Fruit fly (Drosophila melanogaster): Measurements from ENCODE around the gene CG14452.

The CG14452 gene

dm6 chr3L:22731393-22731792, 35.6 kb downstream of the CG14452 start:
- TF ChIP-seq bab1 (GFP tag; optimal IDR thresholded peaks at IDR 0.05) (no peak), CG7045 (GFP tag; optimal IDR thresholded peaks at IDR 0.05) (no peak), tj (GFP tag; optimal IDR thresholded peaks at IDR 0.05) (no peak), cic (GFP tag; optimal IDR thresholded peaks at IDR 0.05) (no peak), CG1620 (GFP tag; optimal IDR thresholded peaks at IDR 0.05) (no peak), CG33017 (tag; optimal IDR thresholded peaks at IDR 0.05) (no peak), Crg-1 (GFP tag; optimal IDR thresholded peaks at IDR 0.05) (no peak), Hr96 (GFP tag; optimal IDR thresholded peaks at IDR 0.05) (no peak)

DNA sequence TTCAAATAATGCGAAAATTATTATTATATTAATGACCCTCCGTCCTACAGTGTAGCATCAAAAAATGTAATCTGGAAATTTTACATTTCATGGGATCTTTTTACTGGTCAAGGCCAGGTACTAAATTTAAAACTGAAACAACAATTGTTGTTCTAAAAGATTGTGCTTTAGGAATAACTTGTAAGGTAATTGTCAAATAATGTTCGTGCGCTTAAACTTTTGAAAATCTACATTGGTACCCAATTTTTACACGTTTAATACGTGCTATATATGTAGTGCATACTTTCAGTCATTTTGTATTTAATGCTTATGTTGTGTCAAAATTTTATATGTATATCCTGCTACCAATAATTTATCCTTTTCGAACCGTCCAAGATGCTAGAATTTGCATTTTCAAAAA, 37.9 kb downstream of the CG14452 start:
- no peak for TF ChIP-seq CG5204 (GFP tag; optimal IDR thresholded peaks at IDR 0.05)
- peak; percentile 54 for TF ChIP-seq kay (GFP tag; ENCODE audit: borderline replicate concordance)
- TF ChIP-seq Mnt (GFP tag; optimal IDR thresholded peaks at IDR 0.05), result no peak
- TF ChIP-seq CG1620 (GFP tag; optimal IDR thresholded peaks at IDR 0.05), result no peak

DNA sequence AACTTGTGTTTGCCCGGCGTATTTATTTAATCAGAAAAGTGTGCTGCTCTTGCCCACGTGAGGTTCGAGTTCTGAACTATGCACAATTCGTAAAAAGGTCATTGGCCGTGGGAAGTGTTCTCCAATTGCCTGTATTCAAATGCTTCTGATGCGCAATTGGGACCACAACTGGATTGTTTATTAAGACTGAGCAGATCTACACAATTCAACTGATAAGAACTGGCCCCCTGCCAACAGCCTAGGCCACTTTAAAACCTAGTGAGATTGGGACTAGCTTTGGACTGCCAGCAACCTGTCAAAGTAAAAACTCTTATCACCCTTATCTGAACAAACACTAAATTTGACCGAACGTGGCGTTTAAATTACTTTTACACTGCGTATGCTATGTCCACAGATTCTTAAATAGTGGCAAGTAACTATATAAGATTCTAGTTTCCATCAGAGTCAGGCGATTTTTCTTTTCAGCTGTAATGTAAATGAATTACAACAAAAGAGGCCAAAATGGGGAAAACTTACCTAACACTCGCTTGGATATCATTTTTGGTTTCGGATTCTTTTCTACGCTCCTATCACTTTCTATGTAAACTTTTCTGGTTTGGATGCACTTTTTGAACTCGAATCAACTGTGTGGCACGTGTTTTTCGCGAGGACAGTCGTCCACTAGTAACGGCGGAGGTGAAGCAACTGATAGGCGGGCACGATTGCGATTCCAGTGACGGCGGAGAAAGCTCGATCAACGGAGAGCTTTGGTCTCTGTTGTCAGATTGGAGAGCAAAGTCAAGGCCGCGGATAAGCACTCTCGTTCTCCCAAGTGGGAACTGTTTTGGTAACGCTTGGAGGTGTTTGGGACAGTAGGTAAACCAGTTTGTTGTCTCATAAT, 42.2 kb downstream of the CG14452 start, which contains the start of gene CG11241:
Gene CG11241 (minus strand): TSS at position 689 of the 880 bp plus-strand sequence.
- TF ChIP-seq ovo (GFP tag; optimal IDR thresholded peaks at IDR 0.05) (peak; percentile 30), CG7101 (tag; optimal IDR thresholded peaks at IDR 0.05) (no peak), Crg-1 (GFP tag; optimal IDR thresholded peaks at IDR 0.05) (no peak), CG5204 (GFP tag; optimal IDR thresholded peaks at IDR 0.05) (no peak), CG1620 (GFP tag; optimal IDR thresholded peaks at IDR 0.05) (no peak), cnc (optimal IDR thresholded peaks at IDR 0.05) (no peak), CG12768 (GFP tag; optimal IDR thresholded peaks at IDR 0.05) (peak; percentile 1), Hr96 (GFP tag; optimal IDR thresholded peaks at IDR 0.05) (peak; percentile 3), Clk (GFP tag; optimal IDR thresholded peaks at IDR 0.05) (no peak), Mnt (GFP tag; optimal IDR thresholded peaks at IDR 0.05) (peak; percentile 74), CG7045 (GFP tag; optimal IDR thresholded peaks at IDR 0.05) (no peak), toe (GFP tag; optimal IDR thresholded peaks at IDR 0.05) (no peak), pad (GFP tag; optimal IDR thresholded peaks at IDR 0.05) (no peak), kay (GFP tag; ENCODE audit: borderline replicate concordance) (peak; percentile 26), CG33017 (tag; optimal IDR thresholded peaks at IDR 0.05) (no peak), tj (GFP tag; optimal IDR thresholded peaks at IDR 0.05) (no peak), CG11617 (GFP tag; optimal IDR thresholded peaks at IDR 0.05) (no peak), CG14711 (tag; optimal IDR thresholded peaks at IDR 0.05) (no peak), cic (GFP tag; optimal IDR thresholded peaks at IDR 0.05) (peak; percentile 10), bab1 (GFP tag; optimal IDR thresholded peaks at IDR 0.05) (no peak)

DNA sequence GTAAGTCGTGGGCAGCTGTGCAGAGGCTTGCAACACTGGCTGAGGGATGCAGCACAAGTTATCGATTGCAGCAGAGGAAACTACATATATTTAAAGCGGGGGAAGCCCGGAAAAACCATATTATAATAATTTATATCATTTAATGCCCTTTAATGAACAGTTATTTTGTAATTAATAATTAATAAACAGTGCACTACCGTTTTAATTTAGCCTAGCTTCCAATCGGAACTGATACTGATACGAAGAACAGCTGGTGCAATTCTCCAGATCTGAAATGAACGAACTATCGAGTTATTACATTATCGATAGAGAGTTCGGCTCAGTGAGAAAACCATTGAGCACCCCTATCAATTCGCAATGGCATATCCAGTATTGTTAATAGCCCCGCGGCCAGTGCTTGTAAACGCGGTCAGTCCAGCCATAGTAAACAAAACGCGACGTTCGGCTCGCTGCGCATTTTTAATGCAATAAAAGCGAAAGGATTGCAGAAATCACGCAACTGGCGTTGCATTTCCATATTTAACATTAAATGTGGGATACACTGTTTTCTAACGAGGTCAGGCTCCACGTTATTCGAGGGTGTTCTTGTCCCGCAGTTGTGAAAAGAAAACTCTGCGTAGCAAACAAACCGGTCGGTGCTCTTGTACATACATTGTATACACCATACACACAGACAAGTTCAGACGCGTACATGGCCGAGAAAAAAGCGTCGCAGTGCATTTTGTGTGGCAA, 45.8 kb downstream of the CG14452 start, which contains the start of gene CG7369:
Gene CG7369 (plus strand): TSS at position 405 of the 732 bp plus-strand sequence.
- TF ChIP-seq CG14711 (tag; optimal IDR thresholded peaks at IDR 0.05), result peak; percentile 82
- TF ChIP-seq CG12768 (GFP tag; optimal IDR thresholded peaks at IDR 0.05), result peak; percentile 96
- TF ChIP-seq CG7101 (tag; optimal IDR thresholded peaks at IDR 0.05), result peak; percentile 88
- TF ChIP-seq ovo (GFP tag; optimal IDR thresholded peaks at IDR 0.05), result peak; percentile 92
- TF ChIP-seq bab1 (GFP tag; optimal IDR thresholded peaks at IDR 0.05), result peak; percentile 89
- peak; percentile 90 for TF ChIP-seq pad (GFP tag; optimal IDR thresholded peaks at IDR 0.05)
- TF ChIP-seq CG11617 (GFP tag; optimal IDR thresholded peaks at IDR 0.05), result peak; percentile 95
- TF ChIP-seq CG1620 (GFP tag; optimal IDR thresholded peaks at IDR 0.05), result peak; percentile 97
- peak; percentile 84 for TF ChIP-seq cic (GFP tag; optimal IDR thresholded peaks at IDR 0.05)
- peak; percentile 93 for TF ChIP-seq Clk (GFP tag; optimal IDR thresholded peaks at IDR 0.05)
- TF ChIP-seq CG5204 (GFP tag; optimal IDR thresholded peaks at IDR 0.05), result peak; percentile 93
- TF ChIP-seq Hr96 (GFP tag; optimal IDR thresholded peaks at IDR 0.05), result peak; percentile 93
- peak; percentile 97 for TF ChIP-seq Crg-1 (GFP tag; optimal IDR thresholded peaks at IDR 0.05)
- TF ChIP-seq toe (GFP tag; optimal IDR thresholded peaks at IDR 0.05), result peak; percentile 96
- TF ChIP-seq tj (GFP tag; optimal IDR thresholded peaks at IDR 0.05), result peak; percentile 64
- peak; percentile 89 for TF ChIP-seq Mnt (GFP tag; optimal IDR thresholded peaks at IDR 0.05)
- peak; percentile 92 for TF ChIP-seq CG7045 (GFP tag; optimal IDR thresholded peaks at IDR 0.05)
- peak; percentile 83 for TF ChIP-seq CG33017 (tag; optimal IDR thresholded peaks at IDR 0.05)
- TF ChIP-seq cnc (optimal IDR thresholded peaks at IDR 0.05), result no peak
- peak; percentile 96 for TF ChIP-seq kay (GFP tag; ENCODE audit: borderline replicate concordance)

DNA sequence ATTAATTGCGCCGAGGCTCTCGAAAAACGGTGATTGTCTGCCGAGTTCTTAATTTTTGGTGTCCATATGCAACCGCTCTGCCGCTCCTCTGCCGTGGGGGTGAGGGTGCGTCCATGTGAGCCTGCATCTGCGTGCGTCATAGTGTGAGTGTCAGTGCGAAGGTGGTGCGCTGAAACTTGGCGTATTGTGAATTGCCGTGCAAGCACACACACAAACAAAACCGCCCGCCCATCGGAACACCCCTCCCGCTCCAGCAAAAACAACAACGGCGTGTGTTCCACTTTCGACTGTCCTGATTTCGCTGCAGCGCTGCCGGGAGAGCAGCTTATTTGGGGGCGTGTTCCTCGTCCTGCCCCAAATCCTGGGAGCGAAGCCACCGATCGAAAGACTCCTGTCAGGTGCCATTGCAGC, 46.4 kb downstream of the CG14452 start:
- TF ChIP-seq pad (GFP tag; optimal IDR thresholded peaks at IDR 0.05) (no peak), CG11617 (GFP tag; optimal IDR thresholded peaks at IDR 0.05) (no peak), tj (GFP tag; optimal IDR thresholded peaks at IDR 0.05) (peak; percentile 14), CG12768 (GFP tag; optimal IDR thresholded peaks at IDR 0.05) (no peak), Hr96 (GFP tag; optimal IDR thresholded peaks at IDR 0.05) (no peak), CG7045 (GFP tag; optimal IDR thresholded peaks at IDR 0.05) (no peak)

Data from whole organism, adult.